Worm (Caenorhabditis elegans) whole organism, young adult: Measurements from ENCODE around the gene srpa-72.

Experiments
- B0035.1 ChIP-seq: sonication (generic microtip); optimal IDR thresholded peaks from 2 replicates; lab custom pipeline; 2016; ENCODE audit warnings: missing genetic modification characterization, mild to moderate bottlenecking, missing compliant biosample characterization, missing genotype, missing genetic modification reagents
- C17E4.6 ChIP-seq: fragments of 200-800 bp; sonication (Bioruptor generic); IDR thresholded peaks from 2 replicates; pipeline ENCODE4 v1.3.6; 2022; ENCODE audit warnings: missing genetic modification reagents, missing genetic modification characterization, missing compliant biosample characterization
- F10E7.11 ChIP-seq: sonication (generic microtip); optimal IDR thresholded peaks from 2 replicates; lab custom pipeline; 2017; ENCODE audit warnings: mild to moderate bottlenecking, missing genetic modification characterization, moderate library complexity, missing compliant biosample characterization
- F22D6.2 ChIP-seq: sonication (generic microtip); optimal IDR thresholded peaks from 2 replicates; lab custom pipeline; 2016; ENCODE audit warnings: mild to moderate bottlenecking, missing genetic modification characterization, missing compliant biosample characterization
- F23B12.7 ChIP-seq: sonication (generic microtip); optimal IDR thresholded peaks from 2 replicates; lab custom pipeline; 2017; ENCODE audit warnings: missing genetic modification characterization, mild to moderate bottlenecking, missing compliant biosample characterization, antibody characterized with exemption, moderate library complexity; ENCODE audit not compliant: insufficient read depth
- F33H1.4 ChIP-seq: fragments of 200-800 bp; sonication (Bioruptor generic); IDR thresholded peaks from 2 replicates; pipeline ENCODE4 v1.3.6; 2022; ENCODE audit warnings: missing genetic modification reagents, missing genetic modification characterization, missing compliant biosample characterization
- F39B2.1 ChIP-seq: fragments of 200-800 bp; sonication (Bioruptor generic); IDR thresholded peaks from 2 replicates; pipeline ENCODE4 v1.3.6; 2022; ENCODE audit warnings: missing genetic modification reagents, missing genetic modification characterization, missing compliant biosample characterization
- F55B11.4 ChIP-seq: sonication (generic microtip); optimal IDR thresholded peaks from 2 replicates; lab custom pipeline; 2016; ENCODE audit warnings: missing compliant biosample characterization, missing genetic modification characterization, borderline replicate concordance; ENCODE audit not compliant: insufficient read depth
- ZK185.1 ChIP-seq: sonication (generic microtip); optimal IDR thresholded peaks from 2 replicates; lab custom pipeline; 2016; ENCODE audit warnings: mild to moderate bottlenecking, missing genetic modification characterization, missing compliant biosample characterization; ENCODE audit not compliant: poor library complexity, severe bottlenecking
- atf-7 ChIP-seq: sonication (generic microtip); optimal IDR thresholded peaks from 2 replicates; lab custom pipeline; 2017; ENCODE audit warnings: mild to moderate bottlenecking, missing genetic modification characterization, missing compliant biosample characterization
- attf-3 ChIP-seq: fragments of 200-800 bp; sonication (Bioruptor generic); conservative IDR thresholded peaks from 2 replicates; pipeline ENCODE4 v1.3.6; 2022; ENCODE audit warnings: missing genetic modification reagents, missing genetic modification characterization, missing compliant biosample characterization
- attf-6 ChIP-seq: fragments of 200-800 bp; sonication (Bioruptor generic); IDR thresholded peaks from 2 replicates; pipeline ENCODE4 v1.3.6; 2022; ENCODE audit warnings: missing genetic modification reagents, missing genetic modification characterization, missing compliant biosample characterization
- bed-1 ChIP-seq: fragments of 200-800 bp; sonication (Bioruptor generic); IDR thresholded peaks from 2 replicates; pipeline ENCODE4 v1.3.6; 2022; ENCODE audit warnings: missing genetic modification reagents, missing genetic modification characterization, missing compliant biosample characterization
- ccch-3 ChIP-seq: fragments of 200-800 bp; sonication (Bioruptor generic); optimal IDR thresholded peaks from 2 replicates; lab custom pipeline; 2018; ENCODE audit warnings: mild to moderate bottlenecking, missing genetic modification characterization, missing compliant biosample characterization
- cebp-1 ChIP-seq, 2 experiments: fragments of 200-800 bp in 1 of 2; sonication (Bioruptor generic) in 1 of 2; sonication (generic microtip) in 1 of 2; IDR thresholded peaks in 1 of 2; optimal IDR thresholded peaks in 1 of 2; 2 replicates each; pipeline versions ENCODE4 v1.3.6 to Lab custom; 2017 to 2022; ENCODE audit warnings: missing compliant biosample characterization in 2 of 2, missing genetic modification characterization in 2 of 2, mild to moderate bottlenecking in 1 of 2, missing genetic modification reagents in 1 of 2, moderate library complexity in 1 of 2
- ceh-27 ChIP-seq: fragments of 200-800 bp; sonication (Bioruptor generic); optimal IDR thresholded peaks from 2 replicates; lab custom pipeline; 2018; ENCODE audit warnings: mild to moderate bottlenecking, missing genetic modification characterization, moderate library complexity, missing compliant biosample characterization
- chd-7 ChIP-seq: sonication (generic microtip); optimal IDR thresholded peaks from 2 replicates; lab custom pipeline; 2016; ENCODE audit warnings: mild to moderate bottlenecking, missing genetic modification characterization, moderate library complexity, missing compliant biosample characterization
- efl-1 ChIP-seq: fragments of 150-350 bp; optimal IDR thresholded peaks from 2 replicates; lab custom pipeline; 2014; ENCODE audit warnings: missing biosample characterization, missing genetic modification reagents, missing genetic modification characterization
- gei-17 ChIP-seq: fragments of 200-800 bp; sonication (Bioruptor generic); optimal IDR thresholded peaks from 2 replicates; lab custom pipeline; 2018; ENCODE audit warnings: mild to moderate bottlenecking, missing genetic modification characterization, missing compliant biosample characterization
- hmg-1.2 ChIP-seq: fragments of 200-800 bp; sonication (Bioruptor generic); IDR thresholded peaks from 2 replicates; pipeline ENCODE4 v1.3.6; 2022; ENCODE audit warnings: missing genetic modification reagents, missing genetic modification characterization, missing compliant biosample characterization
- let-607 ChIP-seq, 2 experiments: fragments of 200-800 bp in 1 of 2; sonication (Bioruptor generic) in 1 of 2; sonication (generic microtip) in 1 of 2; optimal IDR thresholded peaks; 2 replicates each; lab custom pipeline; 2016 to 2018; ENCODE audit warnings: mild to moderate bottlenecking in 2 of 2, missing compliant biosample characterization in 2 of 2, missing genetic modification characterization in 2 of 2, moderate library complexity in 2 of 2, missing genotype in 1 of 2
- lin-26 ChIP-seq: fragments of 200-800 bp; sonication (Bioruptor generic); IDR thresholded peaks from 2 replicates; pipeline ENCODE4 v1.3.6; 2022; ENCODE audit warnings: missing genetic modification reagents, missing genetic modification characterization, missing compliant biosample characterization
- lin-35 ChIP-seq, 3 experiments: fragments of 150-350 bp in 2 of 3; sonication (generic microtip) in 1 of 3; optimal IDR thresholded peaks; 2 replicates each; lab custom pipeline; 2014 to 2018; ENCODE audit warnings: missing biosample characterization in 3 of 3, missing genetic modification characterization in 3 of 3, missing genetic modification reagents in 3 of 3
- lin-40 ChIP-seq: sonication (generic microtip); optimal IDR thresholded peaks from 2 replicates; lab custom pipeline; 2016; ENCODE audit warnings: missing genetic modification characterization, mild to moderate bottlenecking, missing compliant biosample characterization, missing genotype, missing genetic modification reagents
- lin-54 ChIP-seq: fragments of 200-800 bp; sonication (Bioruptor generic); optimal IDR thresholded peaks from 2 replicates; lab custom pipeline; 2018; ENCODE audit warnings: mild to moderate bottlenecking, missing genetic modification characterization, missing compliant biosample characterization
- lsy-27 ChIP-seq: sonication (generic microtip); optimal IDR thresholded peaks from 2 replicates; lab custom pipeline; 2017; ENCODE audit warnings: missing genetic modification characterization, mild to moderate bottlenecking, missing compliant biosample characterization, antibody characterized with exemption, missing genotype, borderline replicate concordance; ENCODE audit not compliant: insufficient read depth
- madf-10 ChIP-seq: sonication (generic microtip); optimal IDR thresholded peaks from 2 replicates; lab custom pipeline; 2016; ENCODE audit warnings: mild to moderate bottlenecking, missing genetic modification characterization, missing compliant biosample characterization
- madf-3 ChIP-seq: fragments of 200-800 bp; sonication (Bioruptor generic); IDR thresholded peaks from 2 replicates; pipeline ENCODE4 v1.3.6; 2022; ENCODE audit warnings: missing genetic modification reagents, missing genetic modification characterization, missing compliant biosample characterization
- mcd-1 ChIP-seq: fragments of 200-800 bp; sonication (Bioruptor generic); IDR thresholded peaks from 2 replicates; pipeline ENCODE4 v1.3.6; 2022; ENCODE audit warnings: missing genetic modification reagents, missing genetic modification characterization, missing compliant biosample characterization
- mes-4 ChIP-seq: sonication (generic microtip); optimal IDR thresholded peaks from 2 replicates; lab custom pipeline; 2016; ENCODE audit warnings: missing genotype, missing genetic modification characterization, missing compliant biosample characterization
- nhr-80 ChIP-seq: sonication (generic microtip); optimal IDR thresholded peaks from 2 replicates; lab custom pipeline; 2016; ENCODE audit warnings: missing genetic modification characterization, missing compliant biosample characterization
- nhr-90 ChIP-seq: sonication (generic microtip); optimal IDR thresholded peaks from 2 replicates; lab custom pipeline; 2016; ENCODE audit warnings: missing genotype, mild to moderate bottlenecking, missing genetic modification characterization, missing compliant biosample characterization
- rec-8 ChIP-seq, 2 experiments: sonication (generic microtip); optimal IDR thresholded peaks; 2 replicates each; lab custom pipeline; 2016; ENCODE audit warnings: mild to moderate bottlenecking in 2 of 2, missing genetic modification characterization in 2 of 2, missing genetic modification reagents in 2 of 2, missing genotype in 2 of 2, missing biosample characterization in 1 of 2, missing compliant biosample characterization in 1 of 2, moderate library complexity in 1 of 2
- rpc-1 ChIP-seq, 2 experiments: fragments of 150-350 bp in 1 of 2; sonication (generic microtip) in 1 of 2; optimal IDR thresholded peaks; 2 replicates each; lab custom pipeline; 2014 to 2018; ENCODE audit warnings: missing biosample characterization in 1 of 2, missing genetic modification characterization in 1 of 2, missing genetic modification reagents in 1 of 2, missing genotype in 1 of 2
- sdz-38 ChIP-seq: sonication (generic microtip); optimal IDR thresholded peaks from 2 replicates; lab custom pipeline; 2016; ENCODE audit warnings: missing genotype, missing genetic modification characterization, missing compliant biosample characterization
- sea-2 ChIP-seq: fragments of 200-800 bp; sonication (Bioruptor generic); IDR thresholded peaks from 2 replicates; pipeline ENCODE4 v1.3.6; 2022; ENCODE audit warnings: missing genetic modification characterization, missing compliant biosample characterization
- snpc-4 ChIP-seq, 5 experiments: fragments of 150-350 bp in 1 of 5; sonication (generic microtip) in 4 of 5; optimal IDR thresholded peaks; 2 replicates each; lab custom pipeline; 2014 to 2018; ENCODE audit warnings: missing genetic modification characterization in 5 of 5, missing biosample characterization in 3 of 5, antibody characterized with exemption in 2 of 5, mild to moderate bottlenecking in 2 of 5, missing compliant biosample characterization in 2 of 5, missing genotype in 2 of 5, moderate library complexity in 2 of 5, missing genetic modification reagents in 1 of 5
- sptf-2 ChIP-seq: fragments of 200-800 bp; sonication (Bioruptor generic); optimal IDR thresholded peaks from 2 replicates; lab custom pipeline; 2018; ENCODE audit warnings: mild to moderate bottlenecking, missing genetic modification characterization, missing compliant biosample characterization
- tbp1 ChIP-seq: fragments of 200-800 bp; sonication (Bioruptor generic); optimal IDR thresholded peaks from 2 replicates; lab custom pipeline; 2018; ENCODE audit warnings: mild to moderate bottlenecking, missing genetic modification characterization, missing compliant biosample characterization
- tlf-1 ChIP-seq: fragments of 200-800 bp; sonication (Bioruptor generic); optimal IDR thresholded peaks from 2 replicates; lab custom pipeline; 2018; ENCODE audit warnings: mild to moderate bottlenecking, missing genetic modification characterization, missing compliant biosample characterization
- unc-62 ChIP-seq: fragments of 150-350 bp; optimal IDR thresholded peaks from 2 replicates; lab custom pipeline; 2014; ENCODE audit warnings: missing biosample characterization, missing genetic modification reagents, missing genetic modification characterization
- ztf-18 ChIP-seq: sonication (generic microtip); optimal IDR thresholded peaks from 2 replicates; lab custom pipeline; 2016; ENCODE audit warnings: missing genotype, mild to moderate bottlenecking, missing genetic modification characterization, missing compliant biosample characterization
- ztf-22 ChIP-seq: fragments of 200-800 bp; sonication (Bioruptor generic); optimal IDR thresholded peaks from 2 replicates; lab custom pipeline; 2018; ENCODE audit warnings: mild to moderate bottlenecking, missing genetic modification characterization, moderate library complexity, missing compliant biosample characterization
- ztf-26 ChIP-seq: sonication (generic microtip); optimal IDR thresholded peaks from 2 replicates; lab custom pipeline; 2017; ENCODE audit warnings: missing genetic modification characterization, missing compliant biosample characterization
- ztf-6 ChIP-seq: fragments of 200-800 bp; sonication (Bioruptor generic); IDR thresholded peaks from 2 replicates; pipeline ENCODE4 v1.3.6; 2022; ENCODE audit warnings: missing genetic modification reagents, missing genetic modification characterization, missing compliant biosample characterization

The srpa-72 gene

DNA sequence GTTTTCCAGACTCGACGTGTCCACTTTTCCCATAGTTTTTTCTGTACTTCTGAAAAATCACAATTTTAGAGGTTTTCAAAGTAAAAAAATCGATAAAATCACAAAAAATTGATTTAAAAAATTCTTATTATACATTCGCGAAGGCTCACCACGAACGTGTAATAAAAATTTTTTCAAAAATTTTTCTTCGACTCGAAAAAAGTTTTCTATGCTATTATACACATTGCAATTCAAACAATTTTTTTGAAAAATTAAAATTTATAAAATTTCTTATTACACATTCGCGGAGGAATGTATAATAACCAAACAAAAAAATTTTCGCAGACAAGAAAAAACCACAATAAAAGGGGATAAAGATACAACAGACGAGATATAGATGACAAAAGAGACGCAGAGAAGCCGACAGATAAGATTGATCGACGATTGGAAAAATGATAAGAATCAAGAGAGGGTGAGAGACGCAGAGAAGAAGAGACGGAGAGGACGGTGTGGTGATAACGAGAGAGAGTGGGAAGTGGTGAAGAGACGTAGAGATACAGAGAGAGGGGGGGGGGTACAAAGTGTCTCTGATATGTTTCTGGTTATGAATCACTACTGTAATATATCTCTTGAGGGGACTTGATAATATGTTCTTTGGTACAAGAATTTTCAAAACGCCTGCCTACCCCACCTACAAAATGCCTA lies 13.4 kb downstream of the srpa-72 start, which contains the start of gene nhr-119:
TSS of gene nhr-119 (minus strand) at position 51 of the 684 bp plus-strand sequence.
- peak in 1 of 2 experiments; percentile 42 for TF ChIP-seq let-607 (tag; optimal IDR thresholded peaks at IDR 0.05; lab: Kevin White, UChicago)
- no peak for TF ChIP-seq madf-3 (GFP tag; lab: Robert Waterston, UW)
- TF ChIP-seq efl-1 (GFP tag; lab: Kevin White, UChicago): no peak
- no peak for TF ChIP-seq ceh-27 (GFP tag; lab: Kevin White, UChicago)
- no peak for TF ChIP-seq ZK185.1 (tag; lab: Kevin White, UChicago)
- no peak for TF ChIP-seq B0035.1 (tag; lab: Kevin White, UChicago)
- no peak for TF ChIP-seq F55B11.4
- no peak for TF ChIP-seq sdz-38 (tag; lab: Kevin White, UChicago)
- no peak for TF ChIP-seq C17E4.6 (GFP tag; lab: Robert Waterston, UW)
- TF ChIP-seq cebp-1 (GFP tag; IDR thresholded peaks at IDR 0.05; lab: Robert Waterston, UW): no peak
- peak; percentile 42 for TF ChIP-seq cebp-1 (tag; optimal IDR thresholded peaks at IDR 0.05; lab: Kevin White, UChicago)
- no peak for TF ChIP-seq ccch-3 (GFP tag; lab: Kevin White, UChicago)
- TF ChIP-seq chd-7: peak; percentile 5
- peak; percentile 67 for TF ChIP-seq nhr-80 (tag; lab: Kevin White, UChicago)
- no peak for TF ChIP-seq F23B12.7 (tag; lab: Kevin White, UChicago)
- TF ChIP-seq attf-6 (GFP tag; lab: Robert Waterston, UW): no peak
- no peak for TF ChIP-seq lin-26
- no peak for TF ChIP-seq bed-1
- no peak for TF ChIP-seq F33H1.4 (GFP tag; lab: Robert Waterston, UW)
- peak; percentile 23 for TF ChIP-seq atf-7 (tag; lab: Kevin White, UChicago)
- no peak for TF ChIP-seq gei-17 (GFP tag; lab: Kevin White, UChicago)
- peak; percentile 57 for TF ChIP-seq mcd-1
- TF ChIP-seq F22D6.2: peak; percentile 33
- TF ChIP-seq tlf-1 (GFP tag; lab: Kevin White, UChicago): no peak
- no peak for TF ChIP-seq sptf-2 (GFP tag; lab: Kevin White, UChicago)
- TF ChIP-seq F10E7.11 (tag; lab: Kevin White, UChicago): no peak
- no peak for TF ChIP-seq ztf-18 (tag; lab: Kevin White, UChicago)
- TF ChIP-seq unc-62: no peak
- TF ChIP-seq mes-4 (tag; lab: Kevin White, UChicago): no peak
- no peak for TF ChIP-seq lsy-27 (tag; lab: Kevin White, UChicago)
- TF ChIP-seq rec-8 (tag; optimal IDR thresholded peaks at IDR 0.05; lab: Kevin White, UChicago): no peak
- no peak for TF ChIP-seq ztf-22 (GFP tag; lab: Kevin White, UChicago)
- TF ChIP-seq ztf-26 (tag; lab: Kevin White, UChicago): peak; percentile 61
- no peak for TF ChIP-seq lin-54 (GFP tag; lab: Kevin White, UChicago)
- no peak for TF ChIP-seq sea-2
- TF ChIP-seq tbp1: peak; percentile 15
- TF ChIP-seq ztf-6: no peak
- peak in 1 of 3 experiments; percentile 41 for TF ChIP-seq lin-35 (GFP tag; optimal IDR thresholded peaks at IDR 0.05; lab: Kevin White, UChicago)
- peak; percentile 82 for TF ChIP-seq hmg-1.2 (GFP tag; lab: Robert Waterston, UW)
- peak; percentile 75 for TF ChIP-seq lin-40 (tag; lab: Kevin White, UChicago)
- TF ChIP-seq rpc-1 (optimal IDR thresholded peaks at IDR 0.05; lab: Kevin White, UChicago): no peak
- no peak for TF ChIP-seq rpc-1 (tag; optimal IDR thresholded peaks at IDR 0.05; lab: Kevin White, UChicago)
- TF ChIP-seq F39B2.1: no peak
- no peak for TF ChIP-seq snpc-4 (GFP tag; optimal IDR thresholded peaks at IDR 0.05; lab: Kevin White, UChicago)
- no peak for TF ChIP-seq snpc-4 (tag; optimal IDR thresholded peaks at IDR 0.05; lab: Kevin White, UChicago)
- no peak for TF ChIP-seq attf-3 (GFP tag; lab: Robert Waterston, UW)
- no peak for TF ChIP-seq nhr-90 (tag; lab: Kevin White, UChicago)
- no peak for TF ChIP-seq madf-10 (tag; lab: Kevin White, UChicago)
